Worm (Caenorhabditis elegans): ENCODE data around the gene Y116F11B.14.

DNA sequence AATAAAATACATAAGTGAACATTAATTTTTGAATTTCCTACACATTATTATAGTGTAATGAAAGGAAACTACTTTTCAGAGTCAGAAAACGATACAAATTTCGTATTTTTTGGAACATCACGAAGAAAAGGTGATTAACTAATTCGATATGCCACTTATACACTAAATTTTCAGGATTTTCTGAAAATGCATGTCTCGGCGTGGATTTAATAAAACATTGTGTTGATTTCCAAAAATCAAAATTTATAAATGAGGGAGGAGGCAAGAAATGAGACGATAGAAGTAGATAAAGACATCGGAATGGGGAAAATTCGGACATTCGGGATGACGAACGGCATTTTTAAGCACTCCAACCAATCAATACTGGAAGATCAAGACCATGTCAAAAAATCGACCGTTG is at the start of gene Y116F11B.14:
- TF ChIP-seq efl-1 (GFP tag; optimal IDR thresholded peaks at IDR 0.05) (no peak), ceh-27 (GFP tag; optimal IDR thresholded peaks at IDR 0.05) (no peak)

All from whole organism, young adult.